Worm (Caenorhabditis elegans) whole organism, L1 larva: ENCODE measurements around the gene F13D12.5.

Experiments used
- C16A3.4 ChIP-seq: fragments of 150-350 bp; optimal IDR thresholded peaks from 2 replicates; lab custom pipeline; 2014; ENCODE audit warnings: missing biosample characterization, missing genetic modification characterization
- F16B12.6 ChIP-seq: fragments of 150-350 bp; optimal IDR thresholded peaks from 2 replicates; lab custom pipeline; 2014; ENCODE audit warnings: missing biosample characterization, missing genetic modification characterization
- Y116A8C.19 ChIP-seq: sonication (generic microtip); optimal IDR thresholded peaks from 2 replicates; lab custom pipeline; 2016; ENCODE audit warnings: missing compliant biosample characterization, missing genetic modification characterization, borderline replicate concordance
- aha-1 ChIP-seq: fragments of 150-350 bp; optimal IDR thresholded peaks from 2 replicates; lab custom pipeline; 2014; ENCODE audit warnings: missing biosample characterization, missing genetic modification characterization
- aly-2 ChIP-seq: fragments of 150-350 bp; optimal IDR thresholded peaks from 2 replicates; lab custom pipeline; 2014; ENCODE audit warnings: missing biosample characterization, missing genetic modification characterization
- ceh-63 ChIP-seq: fragments of 200-800 bp; sonication (Bioruptor generic); optimal IDR thresholded peaks from 2 replicates; lab custom pipeline; 2018; ENCODE audit warnings: mild to moderate bottlenecking, missing genetic modification characterization, missing compliant biosample characterization
- ceh-90 ChIP-seq: sonication (generic microtip); optimal IDR thresholded peaks from 2 replicates; lab custom pipeline; 2016; ENCODE audit warnings: missing genetic modification characterization, missing compliant biosample characterization
- ces-1 ChIP-seq: fragments of 150-350 bp; optimal IDR thresholded peaks from 2 replicates; lab custom pipeline; 2014; ENCODE audit warnings: missing biosample characterization, missing genetic modification reagents, missing genetic modification characterization
- dpl-1 ChIP-seq, 3 experiments: fragments of 150-350 bp in 2 of 3; sonication (generic microtip) in 1 of 3; optimal IDR thresholded peaks; 2 replicates each; lab custom pipeline; 2014 to 2017; ENCODE audit warnings: missing biosample characterization in 3 of 3, missing genetic modification characterization in 3 of 3, missing genetic modification reagents in 3 of 3
- efl-1 ChIP-seq, 4 experiments: fragments of 150-350 bp; optimal IDR thresholded peaks in 3 of 4; peaks in 1 of 4; 1 replicate in 1 of 4; 2 replicates in 3 of 4; lab custom pipeline; 2014; ENCODE audit warnings: missing biosample characterization in 2 of 4, missing genetic modification characterization in 2 of 4, missing genetic modification reagents in 2 of 4
- elt-3 ChIP-seq, 6 experiments: fragments of 150-350 bp in 1 of 6; sonication (generic microtip); optimal IDR thresholded peaks; 2 replicates each; lab custom pipeline; 2017 to 2018; ENCODE audit warnings: missing biosample characterization in 6 of 6, missing genetic modification characterization in 6 of 6, inconsistent platforms in 1 of 6
- fkh-10 ChIP-seq: sonication (generic microtip); optimal IDR thresholded peaks from 2 replicates; lab custom pipeline; 2017; ENCODE audit warnings: missing biosample characterization, missing genetic modification reagents, missing genetic modification characterization
- fkh-4 ChIP-seq: sonication (generic microtip); optimal IDR thresholded peaks from 2 replicates; lab custom pipeline; 2016; ENCODE audit warnings: missing compliant biosample characterization, missing genetic modification characterization, borderline replicate concordance
- fkh-8 ChIP-seq: sonication (generic microtip); optimal IDR thresholded peaks from 2 replicates; lab custom pipeline; 2016; ENCODE audit warnings: mild to moderate bottlenecking, missing genetic modification characterization, missing compliant biosample characterization
- fos-1 ChIP-seq: fragments of 150-350 bp; optimal IDR thresholded peaks from 2 replicates; lab custom pipeline; 2014; ENCODE audit warnings: missing biosample characterization, missing genetic modification characterization
- isw-1 ChIP-seq: fragments of 200-800 bp; sonication (Bioruptor generic); IDR thresholded peaks from 2 replicates; pipeline ENCODE4 v1.3.6; 2022; ENCODE audit warnings: missing genetic modification characterization, missing compliant biosample characterization
- jun-1 ChIP-seq: fragments of 150-350 bp; optimal IDR thresholded peaks from 2 replicates; lab custom pipeline; 2014; ENCODE audit warnings: missing biosample characterization, missing genetic modification reagents, missing genetic modification characterization
- lin-13 ChIP-seq: fragments of 150-350 bp; optimal IDR thresholded peaks from 2 replicates; lab custom pipeline; 2014; ENCODE audit warnings: missing biosample characterization, missing genetic modification reagents, missing genetic modification characterization
- lin-14 ChIP-seq: fragments of 200-800 bp; sonication (Bioruptor generic); optimal IDR thresholded peaks from 2 replicates; lab custom pipeline; 2018; ENCODE audit warnings: mild to moderate bottlenecking, missing genetic modification characterization, moderate library complexity, missing compliant biosample characterization
- lin-15B ChIP-seq: fragments of 150-350 bp; sonication (generic microtip); optimal IDR thresholded peaks from 3 replicates; lab custom pipeline; 2014; ENCODE audit warnings: missing biosample characterization, missing genetic modification characterization
- lin-39 ChIP-seq: fragments of 150-350 bp; optimal IDR thresholded peaks from 2 replicates; lab custom pipeline; 2014; ENCODE audit warnings: missing biosample characterization, missing genetic modification reagents, missing genetic modification characterization
- lsy-2 ChIP-seq, 2 experiments: fragments of 150-350 bp; optimal IDR thresholded peaks; 2 replicates each; lab custom pipeline; 2014; ENCODE audit warnings: missing biosample characterization in 2 of 2, missing genetic modification characterization in 2 of 2
- mab-9 ChIP-seq: fragments of 200-800 bp; sonication (Bioruptor generic); IDR thresholded peaks from 2 replicates; pipeline ENCODE4 v1.3.6; 2022; ENCODE audit warnings: missing genetic modification reagents, missing genetic modification characterization, missing compliant biosample characterization
- mef-2 ChIP-seq: fragments of 150-350 bp; optimal IDR thresholded peaks from 2 replicates; lab custom pipeline; 2014; ENCODE audit warnings: missing biosample characterization, missing genetic modification characterization
- mep-1 ChIP-seq: fragments of 150-350 bp; optimal IDR thresholded peaks from 2 replicates; lab custom pipeline; 2014; ENCODE audit warnings: missing biosample characterization, missing genetic modification characterization
- nhr-11 ChIP-seq: fragments of 150-350 bp; optimal IDR thresholded peaks from 2 replicates; lab custom pipeline; 2014; ENCODE audit warnings: missing biosample characterization, missing genetic modification characterization
- nhr-12 ChIP-seq: sonication (generic microtip); optimal IDR thresholded peaks from 2 replicates; lab custom pipeline; 2017; ENCODE audit warnings: missing biosample characterization, missing genetic modification characterization
- nhr-19 ChIP-seq: fragments of 200-800 bp; sonication (Bioruptor generic); conservative IDR thresholded peaks from 2 replicates; pipeline ENCODE4 v1.3.6; 2022; ENCODE audit warnings: missing genetic modification characterization, missing compliant biosample characterization
- nhr-20 ChIP-seq: sonication (generic microtip); optimal IDR thresholded peaks from 2 replicates; lab custom pipeline; 2016; ENCODE audit warnings: mild to moderate bottlenecking, missing genetic modification characterization, missing compliant biosample characterization
- nhr-237 ChIP-seq: fragments of 150-350 bp; optimal IDR thresholded peaks from 2 replicates; lab custom pipeline; 2014; ENCODE audit warnings: missing biosample characterization, missing genetic modification characterization
- nhr-28 ChIP-seq: fragments of 150-350 bp; optimal IDR thresholded peaks from 2 replicates; lab custom pipeline; 2014; ENCODE audit warnings: missing biosample characterization, missing genetic modification characterization
- nhr-77 ChIP-seq: fragments of 150-350 bp; optimal IDR thresholded peaks from 2 replicates; lab custom pipeline; 2014; ENCODE audit warnings: missing biosample characterization, missing genetic modification characterization
- nhr-84 ChIP-seq: sonication (generic microtip); optimal IDR thresholded peaks from 2 replicates; lab custom pipeline; 2017; ENCODE audit warnings: missing biosample characterization, missing genetic modification characterization
- nhr-85 ChIP-seq: sonication (generic microtip); peaks from one replicate; lab custom pipeline; 2016; ENCODE audit warnings: missing genetic modification characterization, inconsistent platforms, missing compliant biosample characterization
- nhr-90 ChIP-seq: sonication (generic microtip); optimal IDR thresholded peaks from 2 replicates; lab custom pipeline; 2016; ENCODE audit warnings: mild to moderate bottlenecking, missing genetic modification characterization, missing compliant biosample characterization; ENCODE audit not compliant: poor library complexity
- pax-3 ChIP-seq: fragments of 200-800 bp; sonication (Bioruptor generic); optimal IDR thresholded peaks from 2 replicates; lab custom pipeline; 2018; ENCODE audit warnings: mild to moderate bottlenecking, missing genetic modification characterization, moderate library complexity, missing compliant biosample characterization
- pqm-1 ChIP-seq: sonication (generic microtip); optimal IDR thresholded peaks from 3 replicates; lab custom pipeline; 2017; ENCODE audit warnings: missing biosample characterization, missing genetic modification characterization
- rnt-1 ChIP-seq: sonication (generic microtip); optimal IDR thresholded peaks from 2 replicates; lab custom pipeline; 2016; ENCODE audit warnings: mild to moderate bottlenecking, missing genetic modification characterization, moderate library complexity, missing compliant biosample characterization
- skn-1 ChIP-seq: fragments of 150-350 bp; optimal IDR thresholded peaks from 2 replicates; lab custom pipeline; 2014; ENCODE audit warnings: missing biosample characterization, missing genetic modification characterization
- snpc-4 ChIP-seq: fragments of 150-350 bp; optimal IDR thresholded peaks from 2 replicates; lab custom pipeline; 2014; ENCODE audit warnings: missing biosample characterization, missing genetic modification characterization
- snu-23 ChIP-seq: sonication (generic microtip); optimal IDR thresholded peaks from 2 replicates; lab custom pipeline; 2016; ENCODE audit warnings: missing genetic modification characterization, missing compliant biosample characterization
- sox-4 ChIP-seq: sonication (generic microtip); optimal IDR thresholded peaks from 2 replicates; lab custom pipeline; 2016; ENCODE audit warnings: missing genetic modification characterization, missing compliant biosample characterization
- sptf-1 ChIP-seq: fragments of 150-350 bp; optimal IDR thresholded peaks from 2 replicates; lab custom pipeline; 2014; ENCODE audit warnings: missing biosample characterization, missing genetic modification characterization
- swsn-7 ChIP-seq: sonication (generic microtip); optimal IDR thresholded peaks from 2 replicates; lab custom pipeline; 2016; ENCODE audit warnings: missing genetic modification characterization, missing compliant biosample characterization
- unc-30 ChIP-seq: sonication (generic microtip); optimal IDR thresholded peaks from 2 replicates; lab custom pipeline; 2017; ENCODE audit warnings: missing biosample characterization, missing genetic modification characterization
- unc-98 ChIP-seq: fragments of 200-800 bp; sonication (Bioruptor generic); IDR thresholded peaks from 2 replicates; pipeline ENCODE4 v1.3.6; 2022; ENCODE audit warnings: missing genetic modification characterization, missing compliant biosample characterization
- xbp-1 ChIP-seq: sonication (generic microtip); optimal IDR thresholded peaks from 2 replicates; lab custom pipeline; 2016; ENCODE audit warnings: missing genetic modification characterization, missing compliant biosample characterization

The F13D12.5 gene

ce11 chrII:11724362-11724761 is 2.3 kb upstream of the F13D12.5 start (continued):
- no peak for TF ChIP-seq snpc-4 (tag; lab: Kevin White, UChicago)
- TF ChIP-seq lin-13 (GFP tag; lab: Kevin White, UChicago) = no peak
- peak; percentile 61 for TF ChIP-seq nhr-19
- TF ChIP-seq sptf-1 (tag; lab: Kevin White, UChicago) = no peak
- peak in 2 of 3 experiments; percentile 4 to 41 for TF ChIP-seq dpl-1 (GFP tag; optimal IDR thresholded peaks at IDR 0.05; lab: Kevin White, UChicago)
- TF ChIP-seq mep-1 (tag; lab: Kevin White, UChicago) = peak; percentile 48
- TF ChIP-seq nhr-77 (tag; lab: Kevin White, UChicago) = no peak

- TF ChIP-seq nhr-28 (tag; lab: Kevin White, UChicago) (no peak), F16B12.6 (tag; lab: Kevin White, UChicago) (no peak), fkh-10 (GFP tag; lab: Kevin White, UChicago) (no peak), lin-39 (tag; lab: Kevin White, UChicago) (no peak), unc-98 (no peak), snu-23 (GFP tag; lab: Kevin White, UChicago) (no peak)
Measured at ce11 chrII:11725615-11726014, 999 bp upstream of the F13D12.5 start.

ce11 chrII:11727438-11727837 is 824 bp downstream of the F13D12.5 start:
- TF ChIP-seq nhr-11 (tag; lab: Kevin White, UChicago) (no peak), unc-98 (no peak), nhr-20 (tag; lab: Kevin White, UChicago) (no peak), Y116A8C.19 (tag; lab: Kevin White, UChicago) (no peak), unc-30 (tag; lab: Kevin White, UChicago) (no peak), ceh-63 (no peak), efl-1 (optimal IDR thresholded peaks at IDR 0.05; lab: Kevin White, UChicago) (no peak), efl-1 (GFP tag; optimal IDR thresholded peaks at IDR 0.05 in 1 of 2; lab: Kevin White, UChicago) (no peak), lin-15B (tag; lab: Kevin White, UChicago) (no peak), swsn-7 (tag; lab: Kevin White, UChicago) (no peak), ces-1 (GFP tag; lab: Kevin White, UChicago) (no peak)

- peak; percentile 78 for TF ChIP-seq rnt-1 (tag; lab: Kevin White, UChicago)
- TF ChIP-seq mab-9 = no peak
- no peak for TF ChIP-seq pqm-1
- no peak for TF ChIP-seq fkh-8
- TF ChIP-seq sptf-1 (tag; lab: Kevin White, UChicago) = no peak
- no peak for TF ChIP-seq sox-4 (tag; lab: Kevin White, UChicago)
- TF ChIP-seq unc-30 (tag; lab: Kevin White, UChicago) = no peak
- peak; percentile 64 for TF ChIP-seq nhr-85 (tag; lab: Kevin White, UChicago)
- no peak for TF ChIP-seq nhr-77 (tag; lab: Kevin White, UChicago)
- peak; percentile 46 for TF ChIP-seq C16A3.4 (tag; lab: Kevin White, UChicago)
- TF ChIP-seq isw-1 = no peak
- TF ChIP-seq skn-1 (tag; lab: Kevin White, UChicago) = peak; percentile 29
- TF ChIP-seq nhr-90 (tag; lab: Kevin White, UChicago) = peak; percentile 46
- TF ChIP-seq pax-3 (tag; lab: Kevin White, UChicago) = no peak
- no peak for TF ChIP-seq Y116A8C.19 (tag; lab: Kevin White, UChicago)
- TF ChIP-seq nhr-12 = no peak
- TF ChIP-seq jun-1 (tag; lab: Kevin White, UChicago) = no peak
- TF ChIP-seq xbp-1 = peak; percentile 29
- no peak for TF ChIP-seq nhr-237 (tag; lab: Kevin White, UChicago)
- peak; percentile 20 for TF ChIP-seq fos-1
- TF ChIP-seq ceh-90 (tag; lab: Kevin White, UChicago) = no peak
- TF ChIP-seq nhr-28 (tag; lab: Kevin White, UChicago) = no peak
- TF ChIP-seq fkh-4 (tag; lab: Kevin White, UChicago) = no peak
- no peak for TF ChIP-seq ceh-63
- TF ChIP-seq nhr-84 = no peak
- peak; percentile 45 to 72 for TF ChIP-seq lsy-2 (tag; optimal IDR thresholded peaks at IDR 0.05; lab: Kevin White, UChicago)
- no peak for TF ChIP-seq mef-2 (tag; lab: Kevin White, UChicago)
- TF ChIP-seq nhr-19 = peak; percentile 70
- peak in 2 of 6 experiments; percentile 1 to 15 for TF ChIP-seq elt-3 (tag; optimal IDR thresholded peaks at IDR 0.05; lab: Kevin White, UChicago)
- peak; percentile 32 for TF ChIP-seq snpc-4 (tag; lab: Kevin White, UChicago)
- no peak for TF ChIP-seq aha-1 (tag; lab: Kevin White, UChicago)
- TF ChIP-seq aly-2 (tag; lab: Kevin White, UChicago) = no peak
- peak; percentile 86 for TF ChIP-seq lin-14 (GFP tag; lab: Kevin White, UChicago)
Measured at ce11 chrII:11728545-11729105, 2.0 kb downstream of the F13D12.5 start, which contains the start of gene alh-8. Gene alh-8, plus strand, starts transcription at chrII:11729055.
